Worm (Caenorhabditis elegans): ENCODE data around the gene M163.5.
A peak's percentile ranks its signal among the peaks of the same experiment; 100 is the strongest.

M163.5 gene

DNA sequence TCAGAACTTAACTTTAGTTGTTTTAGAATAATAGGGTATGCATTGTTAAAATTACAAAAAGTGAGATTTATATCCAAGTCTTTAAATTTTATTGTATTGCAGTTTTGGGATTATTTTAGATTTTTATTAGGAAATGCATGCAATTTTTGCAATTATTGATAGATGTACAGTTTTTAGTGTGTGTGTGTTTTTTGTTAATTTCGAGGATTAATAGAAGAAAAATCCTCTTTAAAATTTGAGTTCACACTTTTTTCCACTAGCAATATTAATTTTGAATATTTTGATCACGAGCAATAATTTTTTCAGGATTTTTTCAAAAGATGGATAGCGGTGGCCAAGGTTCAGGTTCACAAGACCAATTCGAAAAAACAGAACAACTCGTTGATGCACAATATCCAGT is 25.9 kb upstream of the M163.5 start, which contains the start of gene jmjd-3.2:
jmjd-3.2 (plus strand) TSS at position 301 of the 400 bp plus-strand sequence.
- TF ChIP-seq T20F7.1 (GFP tag; optimal IDR thresholded peaks at IDR 0.05) (no peak), gei-8 (GFP tag; optimal IDR thresholded peaks at IDR 0.05) (no peak), unc-62 (GFP tag; optimal IDR thresholded peaks at IDR 0.05 in 1 of 2) (peak in 1 of 2 experiments; percentile 32), unc-62 (tag; optimal IDR thresholded peaks at IDR 0.05) (no peak)

DNA sequence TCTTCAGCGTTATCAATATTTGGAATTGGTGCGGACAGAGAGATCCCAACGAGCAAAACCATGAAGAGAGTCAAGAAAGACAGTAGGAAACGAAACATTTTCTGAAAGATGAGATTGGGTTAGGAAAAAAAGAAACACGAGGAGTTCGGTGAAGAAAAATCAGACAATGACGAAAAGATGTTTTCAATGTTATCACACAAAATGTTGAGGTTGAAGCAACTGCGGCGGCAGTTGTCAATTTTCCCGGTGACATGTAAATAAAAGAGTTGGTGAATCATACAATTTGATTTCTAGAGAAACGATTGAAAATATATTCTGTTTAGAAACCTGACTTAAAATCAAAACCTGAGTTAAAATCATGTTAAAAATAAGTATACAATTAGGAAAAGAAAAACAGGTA is 20.1 kb upstream of the M163.5 start, which contains the start of gene F23D12.7:
F23D12.7 (minus strand) TSS at position 101 of the 400 bp plus-strand sequence.
- TF ChIP-seq gei-8 (GFP tag; optimal IDR thresholded peaks at IDR 0.05) (no peak), daf-16 (GFP tag; optimal IDR thresholded peaks at IDR 0.05) (peak in 1 of 2 experiments; percentile 26), daf-16 (tag; optimal IDR thresholded peaks at IDR 0.05) (no peak), jun-1 (tag; optimal IDR thresholded peaks at IDR 0.05) (no peak), fos-1 (tag; optimal IDR thresholded peaks at IDR 0.05) (no peak)

DNA sequence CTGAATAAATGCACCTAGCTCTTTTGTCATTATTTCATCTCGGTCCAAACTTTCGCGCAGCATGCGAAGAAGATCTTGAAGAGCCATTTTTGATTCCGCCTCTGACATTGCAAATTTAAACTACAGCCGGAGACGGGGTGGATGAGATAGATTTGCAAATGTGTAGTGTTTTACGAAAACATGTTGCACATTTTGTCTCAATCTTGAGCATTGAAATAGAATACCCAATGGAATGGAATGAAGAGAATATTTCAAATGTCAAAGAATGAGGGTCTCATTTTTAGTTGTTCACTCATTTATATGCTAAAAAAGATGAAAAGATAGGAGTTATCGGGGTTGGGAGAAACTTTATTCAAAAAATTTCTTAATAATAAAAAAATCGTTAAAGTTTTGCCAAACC is 18.4 kb upstream of the M163.5 start, which contains the start of gene Y66C5A.1:
Y66C5A.1 (minus strand) TSS at position 101 of the 400 bp plus-strand sequence.
- TF ChIP-seq sdz-12 (GFP tag; optimal IDR thresholded peaks at IDR 0.05) (no peak), daf-12 (tag; optimal IDR thresholded peaks at IDR 0.05) (no peak), lin-39 (tag; optimal IDR thresholded peaks at IDR 0.05) (no peak), vab-7 (GFP tag; IDR thresholded peaks at IDR 0.05) (no peak), nhr-237 (tag; optimal IDR thresholded peaks at IDR 0.05) (no peak), Y75B8A.6 (GFP tag; IDR thresholded peaks at IDR 0.05) (no peak), skn-1 (tag; optimal IDR thresholded peaks at IDR 0.05) (no peak), tra-1 (GFP tag; IDR thresholded peaks at IDR 0.05) (no peak), egl-43 (GFP tag; IDR thresholded peaks at IDR 0.05) (no peak), arid-1 (GFP tag; conservative IDR thresholded peaks at IDR 0.05) (no peak), mes-2 (tag; optimal IDR thresholded peaks at IDR 0.05; ENCODE audit: poor library complexity, severe bottlenecking) (no peak), lsy-2 (tag; optimal IDR thresholded peaks at IDR 0.05) (no peak), Y105C5A.15 (GFP tag; IDR thresholded peaks at IDR 0.05) (no peak), nhr-76 (tag; optimal IDR thresholded peaks at IDR 0.05) (no peak), ZK546.5 (tag; optimal IDR thresholded peaks at IDR 0.05) (no peak), hlh-11 (tag; optimal IDR thresholded peaks at IDR 0.05) (no peak), fkh-10 (GFP tag; optimal IDR thresholded peaks at IDR 0.05) (no peak), attf-4 (tag; optimal IDR thresholded peaks at IDR 0.05) (no peak), hlh-30 (tag; optimal IDR thresholded peaks at IDR 0.05; ENCODE audit: insufficient read depth) (no peak), lin-1 (GFP tag; IDR thresholded peaks at IDR 0.05) (no peak)

DNA sequence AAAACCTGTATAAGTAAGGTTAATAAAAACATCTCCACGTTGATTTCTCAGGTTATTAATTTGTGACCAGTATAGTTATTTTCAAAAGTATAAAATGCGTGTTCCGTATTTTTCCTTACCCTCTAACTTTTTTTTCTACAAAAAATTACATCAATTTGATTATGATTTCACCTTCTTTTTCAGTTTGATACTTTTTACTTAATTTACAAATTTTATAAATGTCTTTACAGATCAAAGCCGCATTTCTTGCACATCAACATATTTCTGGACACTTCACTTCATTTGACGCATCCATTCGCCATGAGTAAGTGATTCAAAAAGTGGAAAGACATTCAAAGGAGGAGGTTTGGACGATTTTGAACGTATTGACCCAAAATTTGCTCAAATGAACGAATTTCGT is 13.4 kb upstream of the M163.5 start, which contains the start of gene Y66C5A.2:
Y66C5A.2 (plus strand) TSS at position 301 of the 400 bp plus-strand sequence.
- TF ChIP-seq php-3 (GFP tag; IDR thresholded peaks at IDR 0.05), result no peak
- TF ChIP-seq mdl-1 (tag; optimal IDR thresholded peaks at IDR 0.05), result no peak
- TF ChIP-seq F37D6.2 (tag; optimal IDR thresholded peaks at IDR 0.05), result no peak
- TF ChIP-seq daf-19 (GFP tag; conservative IDR thresholded peaks at IDR 0.05), result no peak
- TF ChIP-seq lin-29 (GFP tag; IDR thresholded peaks at IDR 0.05), result no peak
- TF ChIP-seq fos-1 (tag; optimal IDR thresholded peaks at IDR 0.05), result no peak
- no peak for TF ChIP-seq snpc-1.2 (GFP tag; IDR thresholded peaks at IDR 0.05)
- no peak for TF ChIP-seq unc-39 (tag; optimal IDR thresholded peaks at IDR 0.05)

DNA sequence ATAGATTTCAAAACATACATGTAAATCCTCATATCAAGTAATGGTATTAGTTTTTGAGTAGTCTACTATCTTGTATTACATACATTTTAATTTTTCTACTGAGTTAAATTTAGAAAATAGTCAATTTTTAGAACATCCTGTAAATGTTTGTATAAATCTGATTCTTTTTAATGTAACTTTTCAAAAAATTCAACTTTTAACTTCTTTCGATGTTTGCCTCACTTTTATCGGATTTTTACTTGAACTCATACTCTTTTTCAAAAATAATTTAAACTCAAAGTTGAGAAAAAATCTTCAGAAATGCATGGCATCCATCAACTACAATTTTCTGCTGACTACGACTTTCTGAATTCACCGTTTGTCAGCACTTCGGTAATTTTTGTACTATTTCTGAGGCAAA is 9.3 kb upstream of the M163.5 start, which contains the start of gene M163.7:
M163.7 (plus strand) TSS at position 301 of the 400 bp plus-strand sequence.
- TF ChIP-seq rbr-2 (tag; optimal IDR thresholded peaks at IDR 0.05) (no peak), dpl-1 (GFP tag; optimal IDR thresholded peaks at IDR 0.05) (no peak), duxl-1 (tag; optimal IDR thresholded peaks at IDR 0.05; ENCODE audit: poor library complexity) (no peak), lsy-2 (tag; optimal IDR thresholded peaks at IDR 0.05) (no peak), skn-1 (tag; optimal IDR thresholded peaks at IDR 0.05) (no peak), aly-2 (tag; optimal IDR thresholded peaks at IDR 0.05) (no peak), ces-1 (GFP tag; optimal IDR thresholded peaks at IDR 0.05) (no peak), nhr-76 (tag; optimal IDR thresholded peaks at IDR 0.05) (no peak), ceh-20 (GFP tag; IDR thresholded peaks at IDR 0.05) (no peak), Y75B8A.6 (GFP tag; IDR thresholded peaks at IDR 0.05) (no peak), dmd-6 (GFP tag; IDR thresholded peaks at IDR 0.05) (no peak), php-3 (GFP tag; IDR thresholded peaks at IDR 0.05) (no peak), daf-8 (GFP tag; IDR thresholded peaks at IDR 0.05) (no peak), zfp-3 (GFP tag; conservative IDR thresholded peaks at IDR 0.05) (no peak), nhr-41 (GFP tag; IDR thresholded peaks at IDR 0.05) (no peak), ceh-32 (tag; optimal IDR thresholded peaks at IDR 0.05; ENCODE audit: poor library complexity) (no peak), sdz-12 (GFP tag; optimal IDR thresholded peaks at IDR 0.05) (no peak)
